Worm (Caenorhabditis elegans) whole organism, midembryonic: Measurements from ENCODE around the gene F22B3.5.
"Not testable (repeated sequence)": the region's sequence is repeated elsewhere in the genome, so short reads cannot be mapped to it uniquely, and the experiment has no call there.

Experiments used
- T22C8.4 ChIP-seq: fragments of 200-800 bp; sonication (Bioruptor generic); IDR thresholded peaks from 2 replicates; pipeline ENCODE4 v1.3.6; 2022; ENCODE audit warnings: missing genetic modification characterization, missing compliant biosample characterization
- cog-1 ChIP-seq: sonication (generic microtip); optimal IDR thresholded peaks from 2 replicates; lab custom pipeline; 2016; ENCODE audit warnings: missing genetic modification characterization, missing compliant biosample characterization
- flt-1 ChIP-seq: fragments of 200-800 bp; sonication (Bioruptor generic); IDR thresholded peaks from 2 replicates; pipeline ENCODE4 v1.3.6; 2022; ENCODE audit warnings: missing genetic modification characterization, missing compliant biosample characterization
- klf-2 ChIP-seq: fragments of 200-800 bp; sonication (Bioruptor generic); conservative IDR thresholded peaks from 2 replicates; pipeline ENCODE4 v1.3.6; 2022; ENCODE audit warnings: missing genetic modification reagents, missing genetic modification characterization, missing compliant biosample characterization
- med-1 ChIP-seq: sonication (generic microtip); optimal IDR thresholded peaks from 2 replicates; lab custom pipeline; 2017; ENCODE audit warnings: missing genetic modification characterization, mild to moderate bottlenecking, missing compliant biosample characterization, antibody characterized with exemption, missing genetic modification reagents; ENCODE audit not compliant: insufficient read depth
- ref-1 ChIP-seq: fragments of 200-800 bp; sonication (Bioruptor generic); conservative IDR thresholded peaks from 2 replicates; pipeline ENCODE4 v1.3.6; 2022; ENCODE audit warnings: missing genetic modification reagents, missing genetic modification characterization, missing compliant biosample characterization
- tab-1 ChIP-seq: fragments of 200-800 bp; sonication (Bioruptor generic); IDR thresholded peaks from 2 replicates; pipeline ENCODE4 v1.3.6; 2022; ENCODE audit warnings: missing genetic modification characterization, missing compliant biosample characterization
- ztf-23 ChIP-seq: fragments of 200-800 bp; sonication (Bioruptor generic); IDR thresholded peaks from 2 replicates; pipeline ENCODE4 v1.3.6; 2022; ENCODE audit warnings: missing genetic modification reagents, missing genetic modification characterization, missing compliant biosample characterization
- ztf-29 ChIP-seq: fragments of 200-800 bp; sonication (Bioruptor generic); IDR thresholded peaks from 2 replicates; pipeline ENCODE4 v1.3.6; 2022; ENCODE audit warnings: missing genetic modification reagents, missing genetic modification characterization, missing compliant biosample characterization

F22B3.5 gene

DNA sequence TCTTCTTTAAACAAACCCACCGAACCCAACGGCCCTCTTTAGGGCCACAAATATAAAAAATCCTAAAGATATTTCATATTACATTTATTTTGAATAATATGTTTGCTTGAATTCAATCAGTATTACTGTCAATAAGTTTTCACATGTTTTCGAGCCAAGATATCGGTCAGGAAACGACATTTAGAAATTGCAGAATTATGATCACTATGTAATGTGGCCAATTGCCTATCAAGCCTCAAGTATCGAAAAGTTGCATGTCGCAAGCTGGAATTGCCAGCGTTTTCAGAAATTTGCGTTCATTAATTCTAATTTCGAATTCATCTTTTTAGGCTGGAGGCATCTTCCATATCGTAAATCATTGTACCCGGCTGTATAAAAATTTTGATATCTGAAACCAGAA, 15.1 kb downstream of the F22B3.5 start:
- no peak for TF ChIP-seq T22C8.4 (GFP tag; lab: Robert Waterston, UW)
- TF ChIP-seq ztf-29 (GFP tag; lab: Robert Waterston, UW): no peak
- no peak for TF ChIP-seq cog-1 (tag; lab: Kevin White, UChicago)
- no peak for TF ChIP-seq ztf-23 (GFP tag; lab: Robert Waterston, UW)
- TF ChIP-seq med-1 (GFP tag; lab: Kevin White, UChicago): no peak
- no peak for TF ChIP-seq flt-1
- no peak for TF ChIP-seq tab-1 (GFP tag; lab: Robert Waterston, UW)
- TF ChIP-seq ref-1 (GFP tag; lab: Robert Waterston, UW): no peak
- no peak for TF ChIP-seq klf-2

DNA sequence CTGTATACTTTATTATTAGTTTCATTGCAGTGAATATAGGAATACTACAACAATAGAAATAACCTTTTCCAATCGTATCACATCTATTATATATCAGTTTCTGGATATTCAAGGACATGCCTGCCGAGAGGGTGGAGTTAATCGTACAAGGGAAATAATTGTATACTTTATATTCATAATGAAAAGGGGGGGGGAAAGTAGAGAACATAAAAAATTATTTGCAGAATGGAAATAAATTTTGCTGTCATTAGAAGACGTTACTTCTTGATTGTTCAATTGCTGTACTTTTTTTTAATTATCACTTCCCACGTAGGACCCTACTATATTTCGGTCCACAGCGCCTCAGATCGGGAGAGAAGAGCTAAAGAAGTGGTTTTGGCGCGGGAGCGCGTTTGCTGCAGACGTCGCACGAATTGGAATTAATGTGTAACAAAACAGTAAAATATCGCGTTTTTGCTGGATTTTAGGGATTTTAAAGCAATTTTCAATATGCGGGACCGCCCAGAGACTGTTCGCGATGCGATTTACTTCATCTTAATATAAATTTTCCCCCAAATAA, 18.3 kb downstream of the F22B3.5 start, which contains the start of gene dsl-6:
Gene dsl-6 (minus strand): TSS at position 51 of the 559 bp plus-strand sequence.
- not testable (repeated sequence) for TF ChIP-seq tab-1 (GFP tag; lab: Robert Waterston, UW); ztf-29 (GFP tag; lab: Robert Waterston, UW); klf-2

DNA sequence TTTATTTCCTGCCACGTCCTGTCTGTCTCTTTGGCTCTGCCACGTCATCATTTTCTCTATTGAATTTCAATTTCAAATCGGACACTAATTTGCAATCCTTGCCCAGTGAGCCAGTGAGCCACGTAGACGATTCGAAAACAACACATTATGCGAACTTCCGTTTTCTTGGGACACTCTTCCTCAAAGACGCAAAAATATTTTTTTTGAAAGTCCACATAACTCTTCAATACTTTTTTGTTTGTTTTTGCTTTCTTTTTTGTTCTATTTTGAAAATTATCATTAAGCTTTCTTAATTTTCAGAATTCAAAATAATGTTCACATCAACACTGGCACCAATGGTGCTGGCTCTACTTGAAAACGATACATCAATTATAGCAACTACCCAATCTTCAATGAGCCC, 22.4 kb downstream of the F22B3.5 start, which contains the start of gene tag-89:
Gene tag-89 (plus strand): TSS at position 301 of the 400 bp plus-strand sequence.
- TF ChIP-seq tab-1 (GFP tag; lab: Robert Waterston, UW) (no peak), T22C8.4 (GFP tag; lab: Robert Waterston, UW) (no peak), ztf-29 (GFP tag; lab: Robert Waterston, UW) (no peak), ref-1 (GFP tag; lab: Robert Waterston, UW) (no peak), med-1 (GFP tag; lab: Kevin White, UChicago) (no peak), flt-1 (no peak), cog-1 (tag; lab: Kevin White, UChicago) (no peak), klf-2 (no peak), ztf-23 (GFP tag; lab: Robert Waterston, UW) (no peak)

DNA sequence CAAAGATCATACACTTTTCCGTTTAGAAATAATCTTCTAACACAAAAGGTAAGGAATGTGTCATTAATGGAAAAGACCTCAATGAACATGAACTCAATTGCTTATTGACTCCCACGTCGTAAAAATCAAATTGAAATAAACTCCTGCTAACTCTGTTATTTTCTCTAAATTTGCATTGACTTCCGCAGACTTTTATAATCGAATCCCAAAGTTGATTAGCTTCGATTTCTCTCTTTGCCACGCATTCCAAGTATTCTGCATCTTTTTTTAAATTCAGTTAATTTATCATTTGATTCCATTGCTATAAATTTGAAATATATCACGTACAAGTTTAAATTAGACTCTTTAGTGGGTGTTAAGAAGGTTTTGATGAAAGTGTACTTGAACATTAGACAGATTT, 27.9 kb downstream of the F22B3.5 start:
- no peak for TF ChIP-seq ref-1 (GFP tag; lab: Robert Waterston, UW)
- TF ChIP-seq cog-1 (tag; lab: Kevin White, UChicago): no peak
- TF ChIP-seq T22C8.4 (GFP tag; lab: Robert Waterston, UW): no peak
- TF ChIP-seq med-1 (GFP tag; lab: Kevin White, UChicago): no peak
- no peak for TF ChIP-seq ztf-29 (GFP tag; lab: Robert Waterston, UW)
- no peak for TF ChIP-seq ztf-23 (GFP tag; lab: Robert Waterston, UW)
- no peak for TF ChIP-seq flt-1
- no peak for TF ChIP-seq tab-1 (GFP tag; lab: Robert Waterston, UW)
- TF ChIP-seq klf-2: no peak

DNA sequence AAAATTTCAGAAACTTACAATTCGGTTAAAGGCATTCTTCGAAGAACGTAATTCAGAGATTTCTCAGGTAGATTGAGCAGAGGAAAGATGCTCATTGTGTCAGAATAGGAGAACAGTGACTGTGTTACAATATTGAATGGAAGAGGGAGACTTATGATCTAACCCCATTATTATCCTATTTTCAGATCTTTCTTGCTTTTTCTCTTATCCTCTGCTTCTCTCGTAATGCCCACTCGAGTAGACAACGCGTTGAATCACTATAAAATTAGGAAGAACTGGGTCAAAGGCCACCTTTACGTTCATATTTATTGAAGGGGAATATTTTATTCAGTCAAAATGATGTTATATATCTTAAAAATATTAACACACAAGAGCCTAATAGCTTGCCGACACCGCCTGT, 37.4 kb downstream of the F22B3.5 start, which contains the start of gene fbxb-76:
Gene fbxb-76 (minus strand): TSS at position 101 of the 400 bp plus-strand sequence.
- TF ChIP-seq T22C8.4 (GFP tag; lab: Robert Waterston, UW) (no peak), ztf-29 (GFP tag; lab: Robert Waterston, UW) (no peak), flt-1 (no peak), ztf-23 (GFP tag; lab: Robert Waterston, UW) (no peak), klf-2 (no peak), tab-1 (GFP tag; lab: Robert Waterston, UW) (no peak), ref-1 (GFP tag; lab: Robert Waterston, UW) (no peak), cog-1 (tag; lab: Kevin White, UChicago) (no peak), med-1 (GFP tag; lab: Kevin White, UChicago) (no peak)

DNA sequence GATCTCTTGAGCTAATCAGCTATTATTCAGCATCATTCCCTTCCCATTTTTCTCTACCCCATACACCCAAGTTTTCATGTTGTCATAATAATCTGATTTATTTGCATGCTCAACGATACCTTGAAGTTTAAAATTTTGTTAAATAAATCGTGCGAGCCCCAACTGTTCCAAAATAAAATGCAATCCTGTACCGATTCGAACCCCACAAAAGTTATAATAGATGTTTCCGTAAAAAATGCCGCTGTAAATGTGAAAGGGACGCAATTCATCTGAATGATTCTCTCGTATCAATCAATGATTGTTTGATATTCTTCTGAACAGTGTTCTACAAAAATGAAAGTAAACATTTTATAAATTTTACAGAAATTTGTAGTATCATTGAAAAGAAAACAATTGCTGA, 39.2 kb downstream of the F22B3.5 start:
- TF ChIP-seq tab-1 (GFP tag; lab: Robert Waterston, UW) (no peak), med-1 (GFP tag; lab: Kevin White, UChicago) (no peak), flt-1 (no peak), ref-1 (GFP tag; lab: Robert Waterston, UW) (no peak), cog-1 (tag; lab: Kevin White, UChicago) (no peak), klf-2 (no peak), ztf-29 (GFP tag; lab: Robert Waterston, UW) (no peak), ztf-23 (GFP tag; lab: Robert Waterston, UW) (no peak), T22C8.4 (GFP tag; lab: Robert Waterston, UW) (no peak)

DNA sequence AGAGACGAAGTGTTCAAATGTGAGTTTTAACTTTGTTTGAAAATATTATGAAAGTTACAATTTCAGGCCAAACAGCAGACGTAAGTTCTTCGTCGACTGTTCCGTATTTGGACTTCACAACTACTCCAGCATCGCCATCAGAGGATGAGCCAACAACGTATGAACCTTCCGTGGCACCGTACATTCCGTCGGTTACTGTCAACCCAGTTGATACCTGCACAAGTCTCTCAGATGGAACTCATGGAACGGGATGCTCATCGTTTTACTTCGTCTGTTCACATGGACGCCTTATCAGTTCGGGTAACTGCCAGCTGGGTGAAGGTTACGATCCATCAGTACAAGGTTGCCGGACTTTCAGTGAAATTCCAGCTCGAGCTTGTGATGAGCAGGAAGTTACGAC, 40.9 kb downstream of the F22B3.5 start:
- TF ChIP-seq klf-2: no peak
- no peak for TF ChIP-seq ref-1 (GFP tag; lab: Robert Waterston, UW)
- no peak for TF ChIP-seq ztf-23 (GFP tag; lab: Robert Waterston, UW)
- TF ChIP-seq ztf-29 (GFP tag; lab: Robert Waterston, UW): no peak
- TF ChIP-seq tab-1 (GFP tag; lab: Robert Waterston, UW): no peak

DNA sequence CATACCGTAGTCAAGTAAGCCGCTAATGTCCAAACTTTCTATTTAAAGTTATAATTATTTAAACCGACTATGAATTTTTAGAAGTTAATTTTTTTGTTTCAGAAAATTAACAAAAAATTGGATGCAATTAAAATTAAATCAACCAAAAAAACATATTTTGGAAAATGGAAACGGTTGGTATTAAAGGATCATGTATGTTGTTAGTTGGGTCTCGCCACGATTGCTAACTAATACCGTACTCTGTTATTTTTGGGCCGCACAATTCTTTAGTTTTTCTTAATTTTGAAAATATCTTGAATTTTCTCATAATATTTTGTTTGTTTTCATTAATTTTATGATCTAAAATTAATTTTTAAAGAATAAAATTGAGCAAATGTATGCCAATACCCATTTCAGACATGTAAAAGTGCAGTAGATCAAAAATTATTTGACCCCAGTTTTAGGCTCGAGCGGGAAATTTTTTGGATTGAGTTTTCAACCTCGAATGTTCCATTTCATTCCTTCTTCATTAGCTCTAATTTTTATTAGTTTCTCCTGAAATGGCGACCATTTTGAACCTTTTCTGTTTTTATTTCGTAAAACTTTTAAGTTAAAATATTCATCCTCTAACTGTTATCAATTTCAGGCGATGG, 44.1 kb downstream of the F22B3.5 start, which contains the start of gene cbd-1:
Gene cbd-1 (plus strand): TSS at position 626 of the 632 bp plus-strand sequence.
- no peak for TF ChIP-seq med-1 (GFP tag; lab: Kevin White, UChicago)
- no peak for TF ChIP-seq tab-1 (GFP tag; lab: Robert Waterston, UW)
- no peak for TF ChIP-seq T22C8.4 (GFP tag; lab: Robert Waterston, UW)
- TF ChIP-seq flt-1: no peak
- no peak for TF ChIP-seq klf-2
- no peak for TF ChIP-seq ztf-29 (GFP tag; lab: Robert Waterston, UW)
- no peak for TF ChIP-seq ref-1 (GFP tag; lab: Robert Waterston, UW)

DNA sequence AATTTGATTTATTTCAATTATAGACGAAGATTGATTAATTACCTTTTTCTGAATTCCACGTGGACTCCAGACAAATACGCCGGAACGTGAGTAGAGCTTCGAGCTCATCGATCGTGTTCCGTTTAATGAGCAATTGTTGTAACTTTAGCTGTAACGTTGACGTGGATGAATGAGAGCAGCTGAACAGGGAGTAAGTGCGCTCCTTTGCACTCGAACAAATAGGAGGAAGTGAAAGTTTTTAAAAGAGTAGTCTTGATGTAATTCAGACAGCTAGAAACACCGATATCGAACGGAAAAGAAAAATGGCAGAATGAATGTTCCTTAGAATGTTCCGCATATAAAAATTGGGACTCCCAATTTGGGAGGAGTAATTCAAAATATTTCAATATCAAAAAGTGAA, 45.0 kb downstream of the F22B3.5 start, which contains the start of gene sec-31:
Gene sec-31 (minus strand): TSS at position 148 of the 400 bp plus-strand sequence.
- TF ChIP-seq ref-1 (GFP tag; lab: Robert Waterston, UW) (no peak), flt-1 (no peak), med-1 (GFP tag; lab: Kevin White, UChicago) (no peak), T22C8.4 (GFP tag; lab: Robert Waterston, UW) (no peak), ztf-23 (GFP tag; lab: Robert Waterston, UW) (no peak), tab-1 (GFP tag; lab: Robert Waterston, UW) (no peak), ztf-29 (GFP tag; lab: Robert Waterston, UW) (no peak), cog-1 (tag; lab: Kevin White, UChicago) (no peak), klf-2 (no peak)
